Fruit fly (Drosophila melanogaster) whole organism, embryonic: ENCODE data around the gene mthl1.

Experiments
- ATbp ChIP-seq: fragments of 200-800 bp; sonication (Bioruptor generic); optimal IDR thresholded peaks from 2 replicates; lab custom pipeline; 2017; ENCODE audit warnings: missing biosample characterization, mild to moderate bottlenecking, missing genetic modification characterization, missing genetic modification reagents
- Atf-2 ChIP-seq: fragments of 200-800 bp; sonication (Bioruptor generic); optimal IDR thresholded peaks from 2 replicates; lab custom pipeline; 2016; ENCODE audit warnings: missing biosample characterization, missing genetic modification characterization
- Atf6 ChIP-seq: fragments of 200-800 bp; sonication (Bioruptor generic); IDR thresholded peaks from 2 replicates; pipeline ENCODE4 v1.3.6; 2022; ENCODE audit warnings: missing biosample characterization, missing genetic modification characterization
- CG1024 ChIP-seq: fragments of 200-800 bp; sonication (Bioruptor generic); IDR thresholded peaks from 2 replicates; pipeline ENCODE4 v1.3.6; 2022; ENCODE audit warnings: missing biosample characterization, missing genetic modification characterization
- CG10366 ChIP-seq: fragments of 200-800 bp; sonication (Bioruptor generic); IDR thresholded peaks from 2 replicates; pipeline ENCODE4 v1.3.6; 2022; ENCODE audit warnings: missing biosample characterization, missing genetic modification characterization
- CG10543 ChIP-seq: fragments of 200-800 bp; sonication (Bioruptor generic); optimal IDR thresholded peaks from 3 replicates; lab custom pipeline; 2017; ENCODE audit warnings: missing biosample characterization, mild to moderate bottlenecking, missing genetic modification characterization, moderate library complexity
- CG11456 ChIP-seq: fragments of 200-800 bp; sonication (Bioruptor generic); IDR thresholded peaks from 3 replicates; pipeline ENCODE4 v1.3.6; 2022; ENCODE audit warnings: missing biosample characterization, missing genetic modification characterization
- CG12071 ChIP-seq: fragments of 200-800 bp; sonication (Bioruptor generic); optimal IDR thresholded peaks from 3 replicates; lab custom pipeline; 2018; ENCODE audit warnings: missing biosample characterization, mild to moderate bottlenecking, missing genetic modification characterization
- CG12744 ChIP-seq: fragments of 200-800 bp; sonication (Bioruptor generic); optimal IDR thresholded peaks from 2 replicates; lab custom pipeline; 2016; ENCODE audit warnings: missing biosample characterization, missing genetic modification characterization
- CG13775 ChIP-seq: fragments of 200-800 bp; sonication (Bioruptor generic); optimal IDR thresholded peaks from 3 replicates; lab custom pipeline; 2017; ENCODE audit warnings: missing biosample characterization, mild to moderate bottlenecking, missing genetic modification characterization
- CG14667 ChIP-seq: fragments of 200-800 bp; sonication (Bioruptor generic); IDR thresholded peaks from 2 replicates; pipeline ENCODE4 v1.3.6; 2022; ENCODE audit warnings: missing biosample characterization, missing genetic modification characterization
- CG14710 ChIP-seq: fragments of 200-800 bp; sonication (Bioruptor generic); optimal IDR thresholded peaks from 3 replicates; lab custom pipeline; 2019; ENCODE audit warnings: missing biosample characterization, mild to moderate bottlenecking, missing genetic modification characterization, moderate library complexity
- CG15073 ChIP-seq: fragments of 200-800 bp; sonication (Bioruptor generic); optimal IDR thresholded peaks from 2 replicates; lab custom pipeline; 2016; ENCODE audit warnings: missing biosample characterization, missing genetic modification characterization
- CG31388 ChIP-seq: fragments of 200-800 bp; sonication (Bioruptor generic); optimal IDR thresholded peaks from 2 replicates; lab custom pipeline; 2016; ENCODE audit warnings: missing biosample characterization, missing genetic modification characterization
- CG33213 ChIP-seq: fragments of 200-800 bp; sonication (Bioruptor generic); optimal IDR thresholded peaks from 3 replicates; lab custom pipeline; 2016; ENCODE audit warnings: missing biosample characterization, missing genetic modification characterization
- CG3726 ChIP-seq: fragments of 200-800 bp; sonication (Bioruptor generic); IDR thresholded peaks from 3 replicates; pipeline ENCODE4, ENCODE4 v1.3.6; 2022; ENCODE audit warnings: missing biosample characterization, missing genetic modification characterization
- CG3838 ChIP-seq: fragments of 200-800 bp; sonication (Bioruptor generic); optimal IDR thresholded peaks from 3 replicates; lab custom pipeline; 2016; ENCODE audit warnings: missing biosample characterization, missing genetic modification characterization
- CG3847 ChIP-seq: fragments of 200-800 bp; sonication (Bioruptor generic); IDR thresholded peaks from 2 replicates; pipeline ENCODE4 v1.3.6; 2022; ENCODE audit warnings: missing biosample characterization, missing genetic modification characterization
- CG4282 ChIP-seq: fragments of 200-800 bp; sonication (Bioruptor generic); optimal IDR thresholded peaks from 2 replicates; lab custom pipeline; 2016; ENCODE audit warnings: missing biosample characterization, missing genetic modification characterization
- CG6765 ChIP-seq: fragments of 200-800 bp; sonication (Bioruptor generic); optimal IDR thresholded peaks from 3 replicates; lab custom pipeline; 2017; ENCODE audit warnings: missing biosample characterization, mild to moderate bottlenecking, missing genetic modification characterization
- CG7745 ChIP-seq: fragments of 200-800 bp; sonication (Bioruptor generic); optimal IDR thresholded peaks from 2 replicates; lab custom pipeline; 2018; ENCODE audit warnings: missing biosample characterization, mild to moderate bottlenecking, missing genetic modification characterization, moderate library complexity
- CG9797 ChIP-seq: fragments of 200-800 bp; sonication (Bioruptor generic); optimal IDR thresholded peaks from 3 replicates; lab custom pipeline; 2018; ENCODE audit warnings: missing biosample characterization, mild to moderate bottlenecking, missing genetic modification characterization
- CHES-1-like ChIP-seq: fragments of 200-800 bp; sonication (Bioruptor generic); optimal IDR thresholded peaks from 2 replicates; lab custom pipeline; 2016; ENCODE audit warnings: missing biosample characterization, missing genetic modification characterization
- CkIIα-i1 ChIP-seq: fragments of 200-800 bp; sonication (Bioruptor generic); IDR thresholded peaks from 2 replicates; pipeline ENCODE4 v1.3.6; 2022; ENCODE audit warnings: missing biosample characterization, missing genetic modification characterization
- Dfd ChIP-seq, 2 experiments: fragments of >200 bp; optimal IDR thresholded peaks; 2 replicates each; lab custom pipeline; 2017; ENCODE audit warnings: missing biosample characterization in 2 of 2, missing genetic modification characterization in 2 of 2
- E2f1 ChIP-seq: fragments of 200-800 bp; sonication (Bioruptor generic); IDR thresholded peaks from 2 replicates; pipeline ENCODE4 v1.3.6; 2022; ENCODE audit warnings: missing biosample characterization, missing genetic modification characterization
- Ets97D ChIP-seq: fragments of 200-800 bp; sonication (Bioruptor generic); optimal IDR thresholded peaks from 3 replicates; lab custom pipeline; 2016; ENCODE audit warnings: missing biosample characterization, missing genetic modification characterization
- HmgZ ChIP-seq: fragments of 200-800 bp; sonication (Bioruptor generic); optimal IDR thresholded peaks from 2 replicates; lab custom pipeline; 2018; ENCODE audit warnings: missing biosample characterization, mild to moderate bottlenecking, missing genetic modification characterization
- Hr51 ChIP-seq, 2 experiments: fragments of 200-800 bp; sonication (Bioruptor generic); optimal IDR thresholded peaks; 2 replicates in 1 of 2; 3 replicates in 1 of 2; lab custom pipeline; 2016 to 2018; ENCODE audit warnings: missing biosample characterization in 2 of 2, missing genetic modification characterization in 2 of 2, mild to moderate bottlenecking in 1 of 2, moderate library complexity in 1 of 2
- Hr78 ChIP-seq, 2 experiments: fragments of 200-800 bp in 1 of 2; fragments of >200 bp in 1 of 2; sonication (Bioruptor generic) in 1 of 2; optimal IDR thresholded peaks; 2 replicates each; lab custom pipeline; 2017 to 2019; ENCODE audit warnings: missing biosample characterization in 2 of 2, missing genetic modification characterization in 2 of 2, mild to moderate bottlenecking in 1 of 2, moderate library complexity in 1 of 2
- NC2α ChIP-seq: fragments of 200-800 bp; sonication (Bioruptor generic); optimal IDR thresholded peaks from 2 replicates; lab custom pipeline; 2016; ENCODE audit warnings: missing biosample characterization, missing genetic modification characterization
- Neu2 ChIP-seq: fragments of 200-800 bp; sonication (Bioruptor generic); optimal IDR thresholded peaks from 3 replicates; lab custom pipeline; 2016; ENCODE audit warnings: missing biosample characterization, missing genetic modification characterization, borderline replicate concordance
- Opbp ChIP-seq: fragments of 200-800 bp; sonication (Bioruptor generic); IDR thresholded peaks from 3 replicates; pipeline ENCODE4 v1.3.6; 2022; ENCODE audit warnings: missing biosample characterization, missing genetic modification characterization; ENCODE audit not compliant: partially characterized antibody
- Sry-δ ChIP-seq: fragments of 200-800 bp; sonication (Bioruptor generic); optimal IDR thresholded peaks from 2 replicates; lab custom pipeline; 2016; ENCODE audit warnings: missing biosample characterization, missing genetic modification characterization
- TFAM ChIP-seq: fragments of 200-800 bp; sonication (Bioruptor generic); optimal IDR thresholded peaks from 2 replicates; lab custom pipeline; 2017; ENCODE audit warnings: missing biosample characterization, missing genetic modification characterization, inconsistent platforms
- ap ChIP-seq: fragments of 200-800 bp; sonication (Bioruptor generic); IDR thresholded peaks from 2 replicates; pipeline ENCODE4 v1.3.6; 2022; ENCODE audit warnings: missing biosample characterization, missing genetic modification characterization
- croc ChIP-seq: fragments of 200-800 bp; sonication (Bioruptor generic); conservative IDR thresholded peaks from 3 replicates; pipeline ENCODE4 v1.3.6; 2022; ENCODE audit warnings: missing biosample characterization, missing genetic modification characterization
- da ChIP-seq: fragments of 200-800 bp; sonication (Bioruptor generic); optimal IDR thresholded peaks from 2 replicates; lab custom pipeline; 2016; ENCODE audit warnings: missing biosample characterization, missing genetic modification characterization
- dan ChIP-seq: fragments of 200-800 bp; sonication (Bioruptor generic); IDR thresholded peaks from 2 replicates; pipeline ENCODE4 v1.3.6; 2022; ENCODE audit warnings: missing biosample characterization, missing genetic modification characterization
- danr ChIP-seq: fragments of 200-800 bp; sonication (Bioruptor generic); IDR thresholded peaks from 2 replicates; pipeline ENCODE4 v1.3.6; 2022; ENCODE audit warnings: missing biosample characterization, missing genetic modification characterization
- eyg ChIP-seq: fragments of 200-800 bp; sonication (Bioruptor generic); optimal IDR thresholded peaks from 3 replicates; lab custom pipeline; 2016; ENCODE audit warnings: missing biosample characterization, missing genetic modification characterization
- gsb ChIP-seq: fragments of 200-800 bp; sonication (Bioruptor generic); IDR thresholded peaks from 2 replicates; pipeline ENCODE4 v1.3.6; 2022; ENCODE audit warnings: missing biosample characterization, missing genetic modification characterization
- ham ChIP-seq: fragments of 200-800 bp; sonication (Bioruptor generic); IDR thresholded peaks from 2 replicates; pipeline ENCODE4 v1.3.6; 2022; ENCODE audit warnings: missing biosample characterization, missing genetic modification characterization
- jing ChIP-seq: fragments of 200-800 bp; sonication (Bioruptor generic); optimal IDR thresholded peaks from 2 replicates; lab custom pipeline; 2018; ENCODE audit warnings: missing biosample characterization, mild to moderate bottlenecking, missing genetic modification characterization
- kni ChIP-seq: fragments of 200-800 bp; sonication (Bioruptor generic); optimal IDR thresholded peaks from 3 replicates; lab custom pipeline; 2017; ENCODE audit warnings: mild to moderate bottlenecking, missing biosample characterization, missing genetic modification reagents, missing genetic modification characterization
- sug ChIP-seq: fragments of 200-800 bp; optimal IDR thresholded peaks from 2 replicates; lab custom pipeline; 2019; ENCODE audit warnings: missing biosample characterization, mild to moderate bottlenecking, missing genetic modification characterization, moderate library complexity
- trem ChIP-seq: fragments of 200-800 bp; optimal IDR thresholded peaks from 3 replicates; lab custom pipeline; 2019; ENCODE audit warnings: missing biosample characterization, mild to moderate bottlenecking, missing genetic modification characterization, moderate library complexity
- wor ChIP-seq: fragments of 200-800 bp; sonication (Bioruptor generic); IDR thresholded peaks from 2 replicates; pipeline ENCODE4 v1.3.6; 2022; ENCODE audit warnings: missing biosample characterization, missing genetic modification characterization
- zfh1 ChIP-seq: fragments of 200-800 bp; sonication (Bioruptor generic); IDR thresholded peaks from 3 replicates; pipeline ENCODE4 v1.3.6; 2022; ENCODE audit warnings: missing biosample characterization, missing genetic modification characterization

The mthl1 gene

DNA sequence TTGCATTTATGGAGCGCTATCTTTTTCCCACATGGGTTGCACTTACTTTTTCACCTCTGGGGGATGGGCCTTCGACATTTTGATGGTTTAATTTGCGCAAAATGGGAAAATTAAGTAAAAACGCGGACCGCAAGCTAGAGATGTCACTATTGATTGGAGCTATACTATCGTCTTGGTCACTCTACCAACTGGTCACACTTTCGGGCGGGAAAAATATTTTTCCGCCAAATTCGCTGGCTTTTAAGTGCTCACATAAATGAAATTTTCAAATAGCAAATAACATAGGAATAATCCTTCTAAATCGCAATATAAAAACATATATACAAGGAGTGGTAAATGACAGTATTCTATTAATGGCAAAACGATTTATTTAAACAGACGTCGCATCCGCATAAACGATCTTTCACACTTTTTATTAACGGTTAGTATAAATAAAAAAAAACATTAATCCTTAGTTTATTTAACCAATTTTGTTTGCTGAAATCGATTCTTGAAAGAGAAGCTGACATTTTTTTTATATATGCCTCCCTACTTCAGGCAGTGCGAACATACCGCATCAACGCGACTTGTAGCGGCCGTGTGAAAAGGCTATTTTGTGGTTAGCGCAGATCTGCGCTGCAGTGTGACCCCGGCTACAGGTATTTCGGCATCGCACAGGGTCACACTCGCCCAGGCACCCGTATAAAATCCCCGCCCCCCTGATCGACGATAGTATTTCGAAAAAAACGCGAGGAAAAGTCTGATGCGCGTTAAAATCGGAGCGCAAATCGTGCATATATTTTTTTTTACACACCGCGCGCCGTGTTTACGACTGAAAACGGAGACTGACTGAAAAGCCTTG, at the start of gene mthl1, which contains the start of gene SNRPG (continued):
- TF ChIP-seq HmgZ (tag; lab: Kevin White, UChicago) = peak; percentile 37
- peak; percentile 75 to 80 for TF ChIP-seq Hr51 (GFP tag; optimal IDR thresholded peaks at IDR 0.05; lab: Kevin White, UChicago)
- peak; percentile 3 for TF ChIP-seq CG12744 (GFP tag; lab: Kevin White, UChicago)
- peak; percentile 92 for TF ChIP-seq CG3847
- peak; percentile 94 for TF ChIP-seq E2f1 (GFP tag; lab: Robert Waterston, UW)
- TF ChIP-seq jing (GFP tag; lab: Kevin White, UChicago) = peak; percentile 30
- peak; percentile 32 for TF ChIP-seq CG3838 (GFP tag; lab: Kevin White, UChicago)
- peak; percentile 85 for TF ChIP-seq Sry-δ
- peak; percentile 54 for TF ChIP-seq CG33213 (GFP tag; lab: Kevin White, UChicago)
- no peak for TF ChIP-seq Neu2
- peak; percentile 61; the same call in 1 of the 2 replicates for TF ChIP-seq dan (GFP tag; lab: Robert Waterston, UW)
- TF ChIP-seq Atf-2 (GFP tag; lab: Kevin White, UChicago) = peak; percentile 77
- peak; percentile 43 for TF ChIP-seq eyg
- peak; percentile 43 for TF ChIP-seq da (GFP tag; lab: Kevin White, UChicago)
- peak in 1 of 2 experiments; percentile 65 for TF ChIP-seq Dfd (GFP tag; optimal IDR thresholded peaks at IDR 0.05; lab: Kevin White, UChicago)
- peak; percentile 52 for TF ChIP-seq NC2α (GFP tag; lab: Kevin White, UChicago)
- peak; percentile 100 for TF ChIP-seq CG14710 (tag; lab: Kevin White, UChicago)
- TF ChIP-seq Ets97D (GFP tag; lab: Kevin White, UChicago) = peak; percentile 85
- TF ChIP-seq CG4282 (GFP tag; lab: Kevin White, UChicago) = peak; percentile 52
- peak; percentile 84 for TF ChIP-seq CG1024 (GFP tag; lab: Robert Waterston, UW)
- TF ChIP-seq CG3726 (GFP tag; lab: Robert Waterston, UW) = peak; percentile 91
- peak; percentile 58 for TF ChIP-seq CHES-1-like (GFP tag; lab: Kevin White, UChicago)
- peak; percentile 46 for TF ChIP-seq CG10543
- TF ChIP-seq Hr78 (GFP tag; optimal IDR thresholded peaks at IDR 0.05; lab: Kevin White, UChicago) = no peak
- TF ChIP-seq trem (tag; lab: Kevin White, UChicago) = no peak
- peak; percentile 43 for TF ChIP-seq sug (tag; lab: Kevin White, UChicago)
- peak; percentile 86 for TF ChIP-seq wor
- TF ChIP-seq gsb (GFP tag; lab: Robert Waterston, UW) = peak; percentile 84
- peak; percentile 84 for TF ChIP-seq Atf6 (GFP tag; lab: Robert Waterston, UW)
- TF ChIP-seq CG10366 (GFP tag; lab: Robert Waterston, UW) = peak; percentile 49
- peak; percentile 94 for TF ChIP-seq CG14667 (GFP tag; lab: Robert Waterston, UW)
- no peak for TF ChIP-seq TFAM (GFP tag; lab: Kevin White, UChicago)
- peak; percentile 94 for TF ChIP-seq CG11456
- TF ChIP-seq CG15073 (GFP tag; lab: Kevin White, UChicago) = peak; percentile 44
- TF ChIP-seq CG13775 (GFP tag; lab: Kevin White, UChicago) = peak; percentile 81
- no peak for TF ChIP-seq CG7745 (tag; lab: Kevin White, UChicago)
- TF ChIP-seq danr (GFP tag; lab: Robert Waterston, UW) = peak; percentile 76
- peak; percentile 91 for TF ChIP-seq ap (GFP tag; lab: Robert Waterston, UW)
- peak; percentile 77; the same call in 1 of the 2 replicates for TF ChIP-seq ham (GFP tag; lab: Robert Waterston, UW)
- peak; percentile 68; the same call in 1 of the 2 replicates for TF ChIP-seq CkIIα-i1 (GFP tag; lab: Robert Waterston, UW)
- TF ChIP-seq croc (GFP tag; lab: Robert Waterston, UW) = peak; percentile 74
- TF ChIP-seq Opbp = peak; percentile 70
- TF ChIP-seq CG9797 = peak; percentile 82
- TF ChIP-seq zfh1 (GFP tag; lab: Robert Waterston, UW) = peak; percentile 95
- TF ChIP-seq ATbp (GFP tag; lab: Kevin White, UChicago) = no peak
- peak; percentile 68 for TF ChIP-seq CG31388 (GFP tag; lab: Kevin White, UChicago)
- TF ChIP-seq kni = no peak
- TF ChIP-seq CG6765 = no peak
- TF ChIP-seq CG12071 = peak; percentile 23
